Worm (Caenorhabditis elegans): Measurements from ENCODE around the gene erp-44.2.

The erp-44.2 gene

ce11 chrIV:7816402-7817102, 17.9 kb downstream of the erp-44.2 start (continued):
- no peak for TF ChIP-seq dpl-1 (GFP tag; optimal IDR thresholded peaks at IDR 0.05)
- peak; percentile 17 for TF ChIP-seq unc-130 (GFP tag; optimal IDR thresholded peaks at IDR 0.05)
- no peak for TF ChIP-seq snpc-4 (GFP tag; optimal IDR thresholded peaks at IDR 0.05)
- peak in 1 of 4 experiments; percentile 3 for TF ChIP-seq snpc-4 (tag; optimal IDR thresholded peaks at IDR 0.05)
- peak; percentile 41 for TF ChIP-seq ZK185.1 (tag; optimal IDR thresholded peaks at IDR 0.05; ENCODE audit: poor library complexity, severe bottlenecking)
- no peak for TF ChIP-seq fkh-3 (tag; optimal IDR thresholded peaks at IDR 0.05)
- TF ChIP-seq lin-35 (GFP tag; optimal IDR thresholded peaks at IDR 0.05), result peak in 1 of 3 experiments; percentile 13
- TF ChIP-seq madf-3 (GFP tag; IDR thresholded peaks at IDR 0.05), result 0 out of 2 replicates have a peak, but pooled peaks have one; percentile 2
- TF ChIP-seq sdz-38 (tag; optimal IDR thresholded peaks at IDR 0.05), result no peak
- no peak for TF ChIP-seq somi-1 (GFP tag; optimal IDR thresholded peaks at IDR 0.05)
- TF ChIP-seq rpc-1 (optimal IDR thresholded peaks at IDR 0.05), result no peak
- TF ChIP-seq rpc-1 (tag; optimal IDR thresholded peaks at IDR 0.05), result no peak
- no peak for TF ChIP-seq F37B4.10 (GFP tag; IDR thresholded peaks at IDR 0.05)

- no peak for TF ChIP-seq Y56A3A.18 (GFP tag; IDR thresholded peaks at IDR 0.05)
- TF ChIP-seq F55B11.4 (tag; optimal IDR thresholded peaks at IDR 0.05; ENCODE audit: borderline replicate concordance, insufficient read depth), result no peak
- TF ChIP-seq K12H6.12 (tag; optimal IDR thresholded peaks at IDR 0.05), result peak; percentile 4
- TF ChIP-seq dox-1 (GFP tag; IDR thresholded peaks at IDR 0.05), result no peak
- no peak for TF ChIP-seq let-526 (GFP tag; IDR thresholded peaks at IDR 0.05)
- TF ChIP-seq lsy-27 (tag; optimal IDR thresholded peaks at IDR 0.05; ENCODE audit: borderline replicate concordance, insufficient read depth), result no peak
- TF ChIP-seq bed-2 (GFP tag; IDR thresholded peaks at IDR 0.05), result no peak
- no peak for TF ChIP-seq ccch-3 (GFP tag; optimal IDR thresholded peaks at IDR 0.05)
- TF ChIP-seq nhr-27 (tag; optimal IDR thresholded peaks at IDR 0.05), result no peak
- TF ChIP-seq chd-7 (tag; optimal IDR thresholded peaks at IDR 0.05), result no peak
- TF ChIP-seq sdz-38 (tag; optimal IDR thresholded peaks at IDR 0.05), result no peak
- TF ChIP-seq attf-5 (GFP tag; optimal IDR thresholded peaks at IDR 0.05), result peak; percentile 51
- no peak for TF ChIP-seq cebp-1 (GFP tag; IDR thresholded peaks at IDR 0.05)
- peak; percentile 60 for TF ChIP-seq cebp-1 (tag; optimal IDR thresholded peaks at IDR 0.05)
- peak; percentile 18 for TF ChIP-seq nhr-80 (tag; optimal IDR thresholded peaks at IDR 0.05)
- no peak for TF ChIP-seq snpc-1.1 (tag; optimal IDR thresholded peaks at IDR 0.05; ENCODE audit: insufficient read depth)
- no peak for TF ChIP-seq dpl-1 (GFP tag; optimal IDR thresholded peaks at IDR 0.05)
- peak; percentile 29 for TF ChIP-seq tbp1 (GFP tag; optimal IDR thresholded peaks at IDR 0.05)
- peak; percentile 87; the same call in 1 of the 2 replicates for TF ChIP-seq hmg-1.2 (GFP tag; IDR thresholded peaks at IDR 0.05)
- no peak for TF ChIP-seq mxl-1 (tag; optimal IDR thresholded peaks at IDR 0.05)
- TF ChIP-seq tlf-1 (GFP tag; optimal IDR thresholded peaks at IDR 0.05), result no peak
- no peak for TF ChIP-seq snpc-4 (GFP tag; optimal IDR thresholded peaks at IDR 0.05)
- peak in 1 of 4 experiments; percentile 17 for TF ChIP-seq snpc-4 (tag; optimal IDR thresholded peaks at IDR 0.05)
- TF ChIP-seq C06A6.2 (GFP tag; conservative IDR thresholded peaks at IDR 0.05), result no peak
- no peak for TF ChIP-seq ceh-58 (GFP tag; IDR thresholded peaks at IDR 0.05)
- TF ChIP-seq lsl-1 (GFP tag; optimal IDR thresholded peaks at IDR 0.05), result no peak
- TF ChIP-seq madf-8 (GFP tag; conservative IDR thresholded peaks at IDR 0.05), result no peak
Observed at ce11 chrIV:7815683-7816183, 18.7 kb downstream of the erp-44.2 start, which contains the start of gene cdgs-1. Gene cdgs-1 (minus strand): TSS chrIV:7815733.

All from whole organism, young adult.